Worm (Caenorhabditis elegans) whole organism, young adult: ENCODE results near the gene col-154.
"Not testable (repeated sequence)": the region's sequence is repeated elsewhere in the genome, so short reads cannot be mapped to it uniquely, and the experiment has no call there.

Source experiments
- B0261.1 ChIP-seq: sonication (generic microtip); optimal IDR thresholded peaks from 2 replicates; lab custom pipeline; 2016; ENCODE audit warnings: mild to moderate bottlenecking, missing genetic modification characterization, moderate library complexity, missing compliant biosample characterization
- F33H1.4 ChIP-seq: fragments of 200-800 bp; sonication (Bioruptor generic); IDR thresholded peaks from 2 replicates; pipeline ENCODE4 v1.3.6; 2022; ENCODE audit warnings: missing genetic modification reagents, missing genetic modification characterization, missing compliant biosample characterization
- F57A8.1 ChIP-seq: fragments of 200-800 bp; sonication (Bioruptor generic); optimal IDR thresholded peaks from 2 replicates; lab custom pipeline; 2018; ENCODE audit warnings: mild to moderate bottlenecking, missing genetic modification characterization, moderate library complexity, missing compliant biosample characterization
- bed-1 ChIP-seq: fragments of 200-800 bp; sonication (Bioruptor generic); IDR thresholded peaks from 2 replicates; pipeline ENCODE4 v1.3.6; 2022; ENCODE audit warnings: missing genetic modification reagents, missing genetic modification characterization, missing compliant biosample characterization
- ceh-27 ChIP-seq: fragments of 200-800 bp; sonication (Bioruptor generic); optimal IDR thresholded peaks from 2 replicates; lab custom pipeline; 2018; ENCODE audit warnings: mild to moderate bottlenecking, missing genetic modification characterization, moderate library complexity, missing compliant biosample characterization
- hmg-20 ChIP-seq: fragments of 200-800 bp; sonication (Bioruptor generic); IDR thresholded peaks from 2 replicates; pipeline ENCODE4 v1.3.6; 2022; ENCODE audit warnings: missing genetic modification reagents, missing genetic modification characterization, missing compliant biosample characterization
- lsl-1 ChIP-seq: fragments of 200-800 bp; sonication (Bioruptor generic); optimal IDR thresholded peaks from 2 replicates; lab custom pipeline; 2018; ENCODE audit warnings: mild to moderate bottlenecking, missing genetic modification characterization, moderate library complexity, missing compliant biosample characterization
- madf-3 ChIP-seq: fragments of 200-800 bp; sonication (Bioruptor generic); IDR thresholded peaks from 2 replicates; pipeline ENCODE4 v1.3.6; 2022; ENCODE audit warnings: missing genetic modification reagents, missing genetic modification characterization, missing compliant biosample characterization
- mes-4 ChIP-seq: sonication (generic microtip); optimal IDR thresholded peaks from 2 replicates; lab custom pipeline; 2016; ENCODE audit warnings: missing genotype, missing genetic modification characterization, missing compliant biosample characterization
- mxl-1 ChIP-seq: sonication (generic microtip); optimal IDR thresholded peaks from 2 replicates; lab custom pipeline; 2016; ENCODE audit warnings: missing genetic modification characterization, missing compliant biosample characterization
- sea-2 ChIP-seq: fragments of 200-800 bp; sonication (Bioruptor generic); IDR thresholded peaks from 2 replicates; pipeline ENCODE4 v1.3.6; 2022; ENCODE audit warnings: missing genetic modification characterization, missing compliant biosample characterization
- snpc-4 ChIP-seq, 5 experiments: fragments of 150-350 bp in 1 of 5; sonication (generic microtip) in 4 of 5; optimal IDR thresholded peaks; 2 replicates each; lab custom pipeline; 2014 to 2018; ENCODE audit warnings: missing genetic modification characterization in 5 of 5, missing biosample characterization in 3 of 5, antibody characterized with exemption in 2 of 5, mild to moderate bottlenecking in 2 of 5, missing compliant biosample characterization in 2 of 5, missing genotype in 2 of 5, moderate library complexity in 2 of 5, missing genetic modification reagents in 1 of 5
- unc-62 ChIP-seq: fragments of 150-350 bp; optimal IDR thresholded peaks from 2 replicates; lab custom pipeline; 2014; ENCODE audit warnings: missing biosample characterization, missing genetic modification reagents, missing genetic modification characterization
- zfh-2 ChIP-seq: fragments of 200-800 bp; sonication (Bioruptor generic); conservative IDR thresholded peaks from 2 replicates; pipeline ENCODE4 v1.3.6; 2022; ENCODE audit warnings: missing genetic modification reagents, missing genetic modification characterization, missing compliant biosample characterization

- not testable (repeated sequence) for TF ChIP-seq unc-62 (GFP tag; lab: Kevin White, UChicago); F33H1.4; madf-3; B0261.1 (tag; lab: Kevin White, UChicago); snpc-4 (GFP tag; optimal IDR thresholded peaks at IDR 0.05; lab: Kevin White, UChicago); snpc-4 (tag; optimal IDR thresholded peaks at IDR 0.05; lab: Kevin White, UChicago); F57A8.1 (GFP tag; lab: Kevin White, UChicago); lsl-1; mes-4 (tag; lab: Kevin White, UChicago); zfh-2 (GFP tag; lab: Robert Waterston, UW); ceh-27 (GFP tag; lab: Kevin White, UChicago); bed-1 (GFP tag; lab: Robert Waterston, UW); mxl-1 (tag; lab: Kevin White, UChicago); sea-2 (GFP tag; lab: Robert Waterston, UW); hmg-20 (GFP tag; lab: Robert Waterston, UW)
These were observed 11.0 kb downstream of the col-154 start, which contains the start of gene nas-18 for ce11 chrV:11396134-11396533.
